Worm (Caenorhabditis elegans): ENCODE measurements around the gene Y43F8C.16.
"Not testable (repeated sequence)": the region's sequence is repeated elsewhere in the genome, so short reads cannot be mapped to it uniquely, and the experiment has no call there.

Y43F8C.16 gene

ce11 chrV:19722881-19723280, 7.6 kb upstream of the Y43F8C.16 start (continued):
- TF ChIP-seq tbp1 (GFP tag; optimal IDR thresholded peaks at IDR 0.05): peak; percentile 95
- TF ChIP-seq mel-28 (tag; optimal IDR thresholded peaks at IDR 0.05; ENCODE audit: borderline replicate concordance): no peak
- TF ChIP-seq nhr-80 (tag; optimal IDR thresholded peaks at IDR 0.05): no peak
- 0 out of 2 replicates have a peak, but pooled peaks have one; percentile 42 for TF ChIP-seq rcor-1 (GFP tag; IDR thresholded peaks at IDR 0.05)
- no peak for TF ChIP-seq nhr-27 (tag; optimal IDR thresholded peaks at IDR 0.05)
- peak; percentile 65; the same call in 1 of the 2 replicates for TF ChIP-seq madf-3 (GFP tag; IDR thresholded peaks at IDR 0.05)
- TF ChIP-seq Y79H2A.3 (GFP tag; conservative IDR thresholded peaks at IDR 0.05): no peak
- TF ChIP-seq attf-6 (GFP tag; IDR thresholded peaks at IDR 0.05): no peak
- peak; percentile 63; the same call in 1 of the 2 replicates for TF ChIP-seq dox-1 (GFP tag; IDR thresholded peaks at IDR 0.05)
- no peak for TF ChIP-seq lin-35 (GFP tag; optimal IDR thresholded peaks at IDR 0.05)
- TF ChIP-seq zim-3 (tag; optimal IDR thresholded peaks at IDR 0.05): peak; percentile 41
- peak; percentile 39; the same call in 1 of the 2 replicates for TF ChIP-seq egrh-3 (GFP tag; IDR thresholded peaks at IDR 0.05)
- peak; percentile 5 to 14 for TF ChIP-seq rec-8 (tag; optimal IDR thresholded peaks at IDR 0.05)

ce11 chrV:19719253-19719652, 3.9 kb upstream of the Y43F8C.16 start, which contains the start of gene Y116F11A.6:
Y116F11A.6 (plus strand) TSS chrV:19719553.
- no peak for TF ChIP-seq Y53F4B.3 (GFP tag; IDR thresholded peaks at IDR 0.05)
- TF ChIP-seq tbp1 (GFP tag; optimal IDR thresholded peaks at IDR 0.05): no peak
- no peak for TF ChIP-seq Y95B8A.8 (GFP tag; IDR thresholded peaks at IDR 0.05)

- no peak for TF ChIP-seq atf-7 (tag; optimal IDR thresholded peaks at IDR 0.05)
- TF ChIP-seq ceh-91 (GFP tag; IDR thresholded peaks at IDR 0.05): no peak
Observed at ce11 chrV:19718660-19719059, 3.3 kb upstream of the Y43F8C.16 start.

ce11 chrV:19717933-19718332, 2.6 kb upstream of the Y43F8C.16 start:
- no peak for TF ChIP-seq F33H1.4 (GFP tag; IDR thresholded peaks at IDR 0.05)
- TF ChIP-seq nhr-80 (tag; optimal IDR thresholded peaks at IDR 0.05): peak; percentile 23
- no peak for TF ChIP-seq snpc-3.4 (tag; optimal IDR thresholded peaks at IDR 0.05)
- no peak for TF ChIP-seq F37B4.10 (GFP tag; IDR thresholded peaks at IDR 0.05)
- no peak for TF ChIP-seq aptf-3 (GFP tag; IDR thresholded peaks at IDR 0.05)
- TF ChIP-seq T07F8.4 (tag; optimal IDR thresholded peaks at IDR 0.05): no peak

ce11 chrV:19715847-19716246, 528 bp upstream of the Y43F8C.16 start, which contains the start of gene Y43F8C.17:
Y43F8C.17 (plus strand) TSS chrV:19716147.
- TF ChIP-seq cebp-2 (GFP tag; IDR thresholded peaks at IDR 0.05): 0 out of 2 replicates have a peak, but pooled peaks have one; percentile 43
- TF ChIP-seq cebp-1 (GFP tag; IDR thresholded peaks at IDR 0.05): no peak
- TF ChIP-seq cebp-1 (tag; optimal IDR thresholded peaks at IDR 0.05): no peak

ce11 chrV:19711646-19712045, 3.7 kb downstream of the Y43F8C.16 start, which contains the start of gene Y43F8C.23:
Y43F8C.23 (minus strand) TSS chrV:19711746.
- not testable (repeated sequence) for TF ChIP-seq hmg-20, madf-6, ceh-91 (GFP tag; IDR thresholded peaks at IDR 0.05)

- not testable (repeated sequence) for TF ChIP-seq somi-1 (GFP tag; optimal IDR thresholded peaks at IDR 0.05); F22D6.2 (tag; optimal IDR thresholded peaks at IDR 0.05); F37B4.10 (GFP tag; IDR thresholded peaks at IDR 0.05)
Observed at ce11 chrV:19710514-19710913, 4.8 kb downstream of the Y43F8C.16 start, which contains the start of gene Y43F8C.15. Y43F8C.15 (minus strand) TSS chrV:19710614.
